Fruit fly (Drosophila melanogaster): Measurements from ENCODE around the gene del.

del gene

DNA sequence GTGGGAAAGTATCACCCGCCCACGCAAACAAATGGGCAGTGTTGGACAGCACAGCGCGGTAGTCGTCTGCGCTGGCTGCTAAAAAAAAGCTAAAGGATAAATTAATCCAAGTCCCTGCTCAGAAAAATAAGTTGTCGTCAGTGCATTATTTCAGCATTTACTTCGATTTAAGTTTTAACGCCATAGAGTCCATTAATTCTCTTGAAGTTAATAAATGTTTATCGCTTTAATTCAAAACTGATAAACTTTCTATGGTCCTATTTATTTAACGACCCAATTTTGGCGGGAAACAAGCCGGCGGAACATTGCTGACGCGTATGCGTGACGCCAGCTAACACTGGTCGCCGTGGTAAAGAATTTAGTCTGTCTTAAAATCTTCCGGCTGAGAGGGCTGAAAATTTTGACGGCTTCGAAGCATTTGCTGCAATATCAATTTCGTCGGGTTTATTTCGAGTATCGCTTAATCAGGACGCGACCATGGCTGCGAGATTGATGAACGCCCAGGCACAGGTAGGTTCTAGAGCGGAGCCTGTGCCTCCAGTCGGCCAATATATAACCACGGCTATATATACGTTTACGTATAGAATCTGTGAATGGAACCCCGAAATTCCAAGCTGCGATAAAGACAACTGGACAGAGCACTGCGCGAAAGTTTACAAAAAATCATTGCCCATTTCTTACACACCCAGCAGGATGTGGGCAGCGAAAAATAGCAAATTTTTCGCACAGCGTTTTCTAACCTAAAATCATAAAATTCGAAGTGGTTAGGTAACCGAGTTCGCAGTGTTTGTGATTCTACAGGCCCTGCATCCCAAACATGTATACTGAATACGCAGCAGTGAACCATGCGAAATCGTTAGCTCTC lies 20.2 kb upstream of the del start, which contains the start of the genes mAcon1, CG43345 and CG43346 (continued):
- TF ChIP-seq sim (GFP tag; IDR thresholded peaks at IDR 0.05), result no peak
- no peak for TF ChIP-seq pita (GFP tag; optimal IDR thresholded peaks at IDR 0.05)
- TF ChIP-seq CG17361 (GFP tag; IDR thresholded peaks at IDR 0.05), result no peak; the same call in 2 of the 3 replicates
- no peak for TF ChIP-seq eve (GFP tag; optimal IDR thresholded peaks at IDR 0.05)
- TF ChIP-seq CG4820 (GFP tag; optimal IDR thresholded peaks at IDR 0.05), result peak; percentile 77
- peak; percentile 53 for TF ChIP-seq CG10274 (GFP tag; optimal IDR thresholded peaks at IDR 0.05)
- no peak for TF ChIP-seq TFAM (GFP tag; optimal IDR thresholded peaks at IDR 0.05)
- peak; percentile 5 for TF ChIP-seq fd102C (GFP tag; optimal IDR thresholded peaks at IDR 0.05)
- no peak for TF ChIP-seq hb (GFP tag; IDR thresholded peaks at IDR 0.05; ENCODE audit: partially characterized antibody)
- peak; percentile 53 for TF ChIP-seq CG10366 (GFP tag; IDR thresholded peaks at IDR 0.05)
- peak; percentile 88 for TF ChIP-seq Mad (GFP tag; optimal IDR thresholded peaks at IDR 0.05)
- TF ChIP-seq zen (tag; optimal IDR thresholded peaks at IDR 0.05), result peak; percentile 75
- TF ChIP-seq CG7745 (tag; optimal IDR thresholded peaks at IDR 0.05), result no peak
- TF ChIP-seq jing (GFP tag; optimal IDR thresholded peaks at IDR 0.05), result peak; percentile 52
- TF ChIP-seq CG4424 (GFP tag; optimal IDR thresholded peaks at IDR 0.05), result peak; percentile 80
- TF ChIP-seq lov (optimal IDR thresholded peaks at IDR 0.05), result no peak
- TF ChIP-seq lov (GFP tag; IDR thresholded peaks at IDR 0.05), result no peak
- no peak; the same call in 1 of the 2 replicates for TF ChIP-seq peb (GFP tag; IDR thresholded peaks at IDR 0.05)
- no peak; the same call in 1 of the 2 replicates for TF ChIP-seq CG5953 (GFP tag; IDR thresholded peaks at IDR 0.05)
- peak; percentile 59 for TF ChIP-seq CG4282 (GFP tag; optimal IDR thresholded peaks at IDR 0.05)
- peak; percentile 78 for TF ChIP-seq Rfx (GFP tag; IDR thresholded peaks at IDR 0.05)
- peak; percentile 16 for TF ChIP-seq CG10565 (GFP tag; optimal IDR thresholded peaks at IDR 0.05)
- TF ChIP-seq CG18476 (GFP tag; optimal IDR thresholded peaks at IDR 0.05), result peak; percentile 68
- peak; percentile 65 for TF ChIP-seq tup (GFP tag; optimal IDR thresholded peaks at IDR 0.05)
- peak; percentile 70 for TF ChIP-seq Hr39 (optimal IDR thresholded peaks at IDR 0.05)
- peak; percentile 71 for TF ChIP-seq nerfin-1 (tag; optimal IDR thresholded peaks at IDR 0.05)
- TF ChIP-seq Dbx (GFP tag; IDR thresholded peaks at IDR 0.05), result peak; percentile 86
- no peak for TF ChIP-seq chinmo (GFP tag; IDR thresholded peaks at IDR 0.05; ENCODE audit: partially characterized antibody)
- TF ChIP-seq esg (GFP tag; conservative IDR thresholded peaks at IDR 0.05), result peak; percentile 30
- TF ChIP-seq CG11398 (GFP tag; optimal IDR thresholded peaks at IDR 0.05), result peak; percentile 79
- TF ChIP-seq E2f1 (GFP tag; IDR thresholded peaks at IDR 0.05), result no peak; the same call in 1 of the 2 replicates
- TF ChIP-seq CHES-1-like (GFP tag; optimal IDR thresholded peaks at IDR 0.05), result peak; percentile 87
- TF ChIP-seq org-1 (GFP tag; optimal IDR thresholded peaks at IDR 0.05), result peak; percentile 62
- TF ChIP-seq CG12155 (GFP tag; optimal IDR thresholded peaks at IDR 0.05), result peak; percentile 84
- peak; percentile 67 for TF ChIP-seq fd3F (GFP tag; optimal IDR thresholded peaks at IDR 0.05)
- peak; percentile 74 for TF ChIP-seq Dek (tag; optimal IDR thresholded peaks at IDR 0.05)
- peak; percentile 7 for TF ChIP-seq CG6854 (GFP tag; optimal IDR thresholded peaks at IDR 0.05)
- TF ChIP-seq Elba2 (GFP tag; optimal IDR thresholded peaks at IDR 0.05), result peak; percentile 11
- TF ChIP-seq sna (GFP tag; IDR thresholded peaks at IDR 0.05; ENCODE audit: partially characterized antibody), result no peak
- peak; percentile 84 for TF ChIP-seq CG16815 (GFP tag; optimal IDR thresholded peaks at IDR 0.05)
- TF ChIP-seq ATbp (GFP tag; optimal IDR thresholded peaks at IDR 0.05), result peak; percentile 43
- TF ChIP-seq usp (GFP tag; optimal IDR thresholded peaks at IDR 0.05), result no peak
- no peak for TF ChIP-seq ci (GFP tag; IDR thresholded peaks at IDR 0.05)
- TF ChIP-seq Taf1 (GFP tag; IDR thresholded peaks at IDR 0.05), result no peak; the same call in 1 of the 2 replicates
- TF ChIP-seq CG12942 (GFP tag; optimal IDR thresholded peaks at IDR 0.05), result peak; percentile 73
- TF ChIP-seq Hr51 (GFP tag; optimal IDR thresholded peaks at IDR 0.05), result peak in 1 of 2 experiments; percentile 87
- no peak for TF ChIP-seq CG2678 (tag; optimal IDR thresholded peaks at IDR 0.05)
- 0 out of 2 replicates have a peak, but pooled peaks have one; percentile 39 for TF ChIP-seq CG14667 (GFP tag; IDR thresholded peaks at IDR 0.05)
- TF ChIP-seq dysf (GFP tag; IDR thresholded peaks at IDR 0.05), result peak; percentile 80
